Worm (Caenorhabditis elegans): ENCODE data around the gene tebp-2.

Gene tebp-2

DNA sequence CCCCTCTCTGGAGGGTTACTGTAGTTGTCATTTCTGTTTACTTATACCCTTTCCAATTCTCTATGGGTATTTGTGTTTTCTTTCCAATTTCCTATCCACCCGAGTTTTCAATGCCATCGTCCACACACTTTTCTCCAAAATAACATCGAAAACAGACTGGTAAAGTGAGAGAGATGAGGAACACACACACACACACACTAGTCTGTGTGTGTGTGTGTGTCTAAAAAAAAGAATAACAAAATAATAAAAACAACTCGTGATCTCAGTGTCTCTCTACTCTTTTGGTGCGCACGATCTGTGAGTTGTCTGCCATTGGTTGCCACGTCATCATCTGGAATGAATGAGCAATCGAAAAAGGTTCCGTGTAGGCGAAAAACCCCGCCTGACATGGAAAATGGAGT lies 44.9 kb downstream of the tebp-2 start (continued):
- TF ChIP-seq xbp-1 (tag; optimal IDR thresholded peaks at IDR 0.05) (no peak), nhr-47 (tag; optimal IDR thresholded peaks at IDR 0.05) (peak; percentile 1), pag-3 (tag; optimal IDR thresholded peaks at IDR 0.05; ENCODE audit: borderline replicate concordance, insufficient read depth) (no peak), aha-1 (tag; optimal IDR thresholded peaks at IDR 0.05) (no peak), C34B4.2 (tag; optimal IDR thresholded peaks at IDR 0.05) (no peak), unc-30 (tag; optimal IDR thresholded peaks at IDR 0.05) (no peak), lsy-2 (tag; optimal IDR thresholded peaks at IDR 0.05) (peak; percentile 11 to 64), sptf-1 (tag; optimal IDR thresholded peaks at IDR 0.05) (no peak), nhr-12 (tag; optimal IDR thresholded peaks at IDR 0.05) (no peak), nhr-85 (tag) (peak; percentile 95)

DNA sequence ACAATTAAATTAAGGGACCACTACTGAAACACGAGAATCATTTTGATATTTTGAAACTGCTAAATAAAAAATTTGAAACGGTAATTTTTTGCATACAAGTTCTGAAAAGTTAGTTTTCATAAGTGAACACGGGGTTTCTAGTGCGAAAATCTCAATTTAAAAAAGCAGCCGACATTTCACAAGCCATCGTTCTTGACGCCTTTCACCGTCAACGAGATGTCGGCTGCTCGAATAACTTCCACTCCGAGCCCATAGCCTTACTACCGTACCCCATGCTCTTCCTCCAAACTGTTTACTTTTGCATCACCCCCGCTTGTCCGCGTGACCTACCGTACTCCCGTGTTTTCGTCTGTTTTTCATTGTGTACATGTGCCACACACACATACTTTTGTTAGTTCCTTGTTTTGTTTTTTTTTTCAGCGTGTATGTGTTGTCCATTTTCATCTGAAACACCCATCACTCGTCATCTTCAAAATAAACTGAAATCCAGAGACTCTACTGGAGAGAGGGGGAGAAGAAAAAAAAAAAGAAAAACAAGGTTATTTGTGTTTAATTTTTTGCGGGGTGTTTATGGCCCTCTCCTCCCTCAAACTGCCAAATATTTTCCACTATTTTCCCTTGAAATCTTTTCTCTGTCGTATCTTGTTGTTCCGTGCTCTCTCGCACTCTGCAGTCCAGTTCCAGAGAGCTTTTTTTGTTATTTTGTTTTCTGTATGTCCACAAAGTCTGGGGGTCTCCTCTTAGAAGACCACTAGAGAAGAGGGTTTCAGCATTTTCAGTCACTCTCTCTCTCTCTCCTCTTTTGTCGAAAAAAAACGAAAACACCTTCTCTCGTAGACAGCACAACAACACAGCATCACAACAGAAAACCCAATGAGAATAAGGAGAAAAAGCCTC lies 46.8 kb downstream of the tebp-2 start:
- TF ChIP-seq lsy-2 (tag; optimal IDR thresholded peaks at IDR 0.05) (peak in 1 of 2 experiments; percentile 54), sup-37 (GFP tag; optimal IDR thresholded peaks at IDR 0.05) (no peak), irx-1 (tag; optimal IDR thresholded peaks at IDR 0.05) (no peak), C04F5.9 (tag; optimal IDR thresholded peaks at IDR 0.05) (no peak), snpc-4 (tag; optimal IDR thresholded peaks at IDR 0.05) (peak; percentile 32), lin-35 (GFP tag; optimal IDR thresholded peaks at IDR 0.05) (peak in 1 of 2 experiments; percentile 7), mdl-1 (tag; optimal IDR thresholded peaks at IDR 0.05) (no peak), skn-1 (tag; optimal IDR thresholded peaks at IDR 0.05) (peak; percentile 26), efl-1 (optimal IDR thresholded peaks at IDR 0.05) (no peak), efl-1 (GFP tag; optimal IDR thresholded peaks at IDR 0.05 in 1 of 2) (peak in 1 of 2 experiments; percentile 59)

- TF ChIP-seq lsy-2 (tag; optimal IDR thresholded peaks at IDR 0.05) = peak; percentile 40 to 70
- peak; percentile 26 for TF ChIP-seq elt-2 (tag; optimal IDR thresholded peaks at IDR 0.05)
- TF ChIP-seq lin-14 (GFP tag; optimal IDR thresholded peaks at IDR 0.05) = peak; percentile 74
- no peak for TF ChIP-seq irx-1 (tag; optimal IDR thresholded peaks at IDR 0.05)
- peak; percentile 6 for TF ChIP-seq blmp-1 (tag; optimal IDR thresholded peaks at IDR 0.05)
- TF ChIP-seq unc-62 (GFP tag; optimal IDR thresholded peaks at IDR 0.05) = no peak
- peak; percentile 56 for TF ChIP-seq skn-1 (tag; optimal IDR thresholded peaks at IDR 0.05)
- TF ChIP-seq ceh-82 (tag; optimal IDR thresholded peaks at IDR 0.05) = peak in 1 of 3 experiments; percentile 28
- peak; percentile 31 for TF ChIP-seq mep-1 (tag; optimal IDR thresholded peaks at IDR 0.05)
- peak; percentile 26 for TF ChIP-seq tbx-2 (tag; optimal IDR thresholded peaks at IDR 0.05)
- TF ChIP-seq nhr-85 (tag) = peak; percentile 65
- peak; percentile 61 for TF ChIP-seq nhr-20 (tag; optimal IDR thresholded peaks at IDR 0.05)
- no peak for TF ChIP-seq isw-1 (GFP tag; IDR thresholded peaks at IDR 0.05)
- peak in 1 of 2 experiments; percentile 64 for TF ChIP-seq mdl-1 (tag; optimal IDR thresholded peaks at IDR 0.05)
- TF ChIP-seq dpl-1 (GFP tag; optimal IDR thresholded peaks at IDR 0.05) = peak in 1 of 3 experiments; percentile 5
- peak in 1 of 6 experiments; percentile 6 for TF ChIP-seq elt-3 (tag; optimal IDR thresholded peaks at IDR 0.05)
- TF ChIP-seq snu-23 (GFP tag; optimal IDR thresholded peaks at IDR 0.05) = peak; percentile 35
- TF ChIP-seq lin-13 (GFP tag; optimal IDR thresholded peaks at IDR 0.05) = peak; percentile 33
- TF ChIP-seq rnt-1 (tag; optimal IDR thresholded peaks at IDR 0.05) = peak; percentile 11
- TF ChIP-seq fkh-8 (tag; optimal IDR thresholded peaks at IDR 0.05) = no peak
- TF ChIP-seq lin-35 (GFP tag; optimal IDR thresholded peaks at IDR 0.05) = peak in 1 of 2 experiments; percentile 79
- TF ChIP-seq efl-1 (optimal IDR thresholded peaks at IDR 0.05) = peak in 1 of 2 experiments; percentile 0
- TF ChIP-seq efl-1 (GFP tag; optimal IDR thresholded peaks at IDR 0.05 in 1 of 2) = peak in 1 of 2 experiments; percentile 92
- TF ChIP-seq nhr-77 (tag; optimal IDR thresholded peaks at IDR 0.05) = peak; percentile 64
- TF ChIP-seq nhr-71 (tag; optimal IDR thresholded peaks at IDR 0.05) = peak; percentile 61
- no peak for TF ChIP-seq ces-1 (GFP tag; optimal IDR thresholded peaks at IDR 0.05)
These were observed 48.7 kb downstream of the tebp-2 start for ce11 chrIV:5590120-5590519.
